Fruit fly (Drosophila melanogaster): ENCODE results near the gene CG32453.

CG32453 gene

DNA sequence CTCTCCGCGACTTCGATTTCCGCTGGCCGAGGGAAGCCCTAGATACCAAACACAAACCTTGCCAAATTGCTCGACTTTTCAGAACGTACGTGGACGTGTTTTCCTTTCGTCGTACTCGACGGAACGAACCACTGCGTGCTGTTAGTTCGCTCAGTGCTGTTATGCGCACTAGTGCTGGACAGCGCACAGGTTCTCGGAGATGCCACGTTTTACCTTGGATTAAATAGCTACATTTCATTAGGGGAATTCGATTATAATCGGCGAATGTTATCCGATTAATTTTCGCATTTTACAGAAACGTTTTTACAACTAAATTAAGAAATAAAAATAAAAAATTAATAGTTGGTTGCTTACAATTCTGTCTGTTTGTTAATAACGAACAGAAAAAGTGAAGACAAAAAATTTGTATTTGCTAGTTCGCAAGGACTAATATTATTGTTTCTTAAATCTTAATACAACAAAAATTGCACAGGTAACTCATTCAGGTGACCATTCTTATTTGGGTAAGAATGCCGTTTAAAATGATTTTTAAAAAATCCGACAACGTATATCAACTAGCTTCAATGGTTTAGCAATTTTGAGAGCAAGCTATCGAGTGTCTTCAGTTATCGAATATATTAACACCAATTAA, 20.2 kb downstream of the CG32453 start, which contains the start of the genes ArfGAP3 and CG32452 (continued):
- TF ChIP-seq Bgb (GFP tag; IDR thresholded peaks at IDR 0.05; ENCODE audit: partially characterized antibody) (peak; percentile 30; the same call in 1 of the 2 replicates), chm (GFP tag; IDR thresholded peaks at IDR 0.05) (peak; percentile 53; the same call in 1 of the 2 replicates), sc (optimal IDR thresholded peaks at IDR 0.05) (no peak), sc (GFP tag; optimal IDR thresholded peaks at IDR 0.05) (peak; percentile 34), bbx (GFP tag; IDR thresholded peaks at IDR 0.05; ENCODE audit: partially characterized antibody) (peak; percentile 26; the same call in 1 of the 2 replicates), Dp (GFP tag; optimal IDR thresholded peaks at IDR 0.05) (peak; percentile 51), tx (GFP tag; optimal IDR thresholded peaks at IDR 0.05) (peak; percentile 53), CG12391 (tag; optimal IDR thresholded peaks at IDR 0.05) (peak; percentile 87), CG12299 (tag; optimal IDR thresholded peaks at IDR 0.05) (peak; percentile 38), wek (GFP tag; optimal IDR thresholded peaks at IDR 0.05) (peak; percentile 96), CG3407 (GFP tag; optimal IDR thresholded peaks at IDR 0.05) (peak; percentile 45), CG4282 (GFP tag; optimal IDR thresholded peaks at IDR 0.05) (no peak), CG11456 (GFP tag; IDR thresholded peaks at IDR 0.05) (peak; percentile 75), CG9437 (GFP tag; optimal IDR thresholded peaks at IDR 0.05) (peak; percentile 81), CG5180 (GFP tag; optimal IDR thresholded peaks at IDR 0.05) (peak; percentile 33), CG1832 (GFP tag; optimal IDR thresholded peaks at IDR 0.05) (no peak), NC2β (GFP tag; optimal IDR thresholded peaks at IDR 0.05) (peak; percentile 34), cad (GFP tag; optimal IDR thresholded peaks at IDR 0.05) (no peak), da (GFP tag; optimal IDR thresholded peaks at IDR 0.05) (peak; percentile 35), CG10565 (GFP tag; optimal IDR thresholded peaks at IDR 0.05) (no peak), cato (GFP tag; optimal IDR thresholded peaks at IDR 0.05; ENCODE audit: borderline replicate concordance) (peak; percentile 76), dan (GFP tag; IDR thresholded peaks at IDR 0.05) (no peak), CG3163 (GFP tag; optimal IDR thresholded peaks at IDR 0.05) (peak; percentile 20), CG17385 (GFP tag; optimal IDR thresholded peaks at IDR 0.05) (peak; percentile 66), Pdp1 (GFP tag; optimal IDR thresholded peaks at IDR 0.05) (peak; percentile 51 to 67), zen2 (GFP tag; IDR thresholded peaks at IDR 0.05; ENCODE audit: partially characterized antibody) (peak; percentile 27; the same call in 2 of the 3 replicates), dimm (GFP tag; IDR thresholded peaks at IDR 0.05) (peak; percentile 22; the same call in 1 of the 2 replicates), CG8359 (GFP tag; optimal IDR thresholded peaks at IDR 0.05; ENCODE audit: borderline replicate concordance) (no peak), slp2 (GFP tag; optimal IDR thresholded peaks at IDR 0.05) (peak; percentile 42), Mes4 (GFP tag; optimal IDR thresholded peaks at IDR 0.05) (no peak), eyg (GFP tag; optimal IDR thresholded peaks at IDR 0.05) (no peak), Hr51 (GFP tag; optimal IDR thresholded peaks at IDR 0.05) (peak; percentile 52 to 75), ATbp (GFP tag; optimal IDR thresholded peaks at IDR 0.05) (peak; percentile 29), dati (GFP tag; IDR thresholded peaks at IDR 0.05) (no peak), Vsx1 (GFP tag; optimal IDR thresholded peaks at IDR 0.05) (no peak), CG9609 (GFP tag; optimal IDR thresholded peaks at IDR 0.05) (peak; percentile 58), CG6689 (GFP tag; IDR thresholded peaks at IDR 0.05) (peak; percentile 76), CG7928 (GFP tag; optimal IDR thresholded peaks at IDR 0.05) (no peak), CG4854 (GFP tag; optimal IDR thresholded peaks at IDR 0.05) (no peak), CG10543 (GFP tag; optimal IDR thresholded peaks at IDR 0.05) (peak; percentile 81), BEAF-32 (GFP tag; optimal IDR thresholded peaks at IDR 0.05) (peak; percentile 75), CG12071 (GFP tag; optimal IDR thresholded peaks at IDR 0.05) (no peak), CoRest (tag; optimal IDR thresholded peaks at IDR 0.05) (peak; percentile 84), CG3847 (GFP tag; IDR thresholded peaks at IDR 0.05) (peak; percentile 80), gsb-n (tag; optimal IDR thresholded peaks at IDR 0.05) (peak; percentile 68), CrebB (tag; optimal IDR thresholded peaks at IDR 0.05) (peak; percentile 50), unpg (GFP tag; optimal IDR thresholded peaks at IDR 0.05) (peak; percentile 68), Adf1 (GFP tag; IDR thresholded peaks at IDR 0.05) (peak; percentile 31; the same call in 1 of the 2 replicates), Dip3 (GFP tag; optimal IDR thresholded peaks at IDR 0.05) (peak; percentile 57)
